Fruit fly (Drosophila melanogaster) whole organism, adult: ENCODE results near the gene Gos28.

Source experiments
- CG12768 ChIP-seq: fragments of 200-800 bp; sonication (Bioruptor generic); optimal IDR thresholded peaks from 2 replicates; lab custom pipeline; 2017; ENCODE audit warnings: missing biosample characterization, missing genetic modification characterization, mild to moderate bottlenecking, moderate library complexity, missing genetic modification reagents
- CG1620 ChIP-seq: fragments of 200-800 bp; sonication (Bioruptor generic); optimal IDR thresholded peaks from 2 replicates; lab custom pipeline; 2016; ENCODE audit warnings: missing biosample characterization, missing genetic modification characterization
- CG33017 ChIP-seq: fragments of 200-800 bp; sonication (Bioruptor generic); optimal IDR thresholded peaks from 2 replicates; lab custom pipeline; 2018; ENCODE audit warnings: missing biosample characterization, mild to moderate bottlenecking, missing genetic modification characterization, moderate library complexity
- CG5204 ChIP-seq: fragments of 200-800 bp; sonication (Bioruptor generic); optimal IDR thresholded peaks from 2 replicates; lab custom pipeline; 2016; ENCODE audit warnings: missing biosample characterization, missing genetic modification characterization
- CG7045 ChIP-seq: fragments of 200-800 bp; sonication (Bioruptor generic); optimal IDR thresholded peaks from 2 replicates; lab custom pipeline; 2017; ENCODE audit warnings: missing biosample characterization, mild to moderate bottlenecking, missing genetic modification characterization
- Crg-1 ChIP-seq: fragments of 200-800 bp; sonication (Bioruptor generic); optimal IDR thresholded peaks from 2 replicates; lab custom pipeline; 2016; ENCODE audit warnings: missing biosample characterization, missing genetic modification characterization
- Hr96 ChIP-seq: fragments of 200-800 bp; sonication (Bioruptor generic); optimal IDR thresholded peaks from 2 replicates; lab custom pipeline; 2016; ENCODE audit warnings: missing biosample characterization, missing genetic modification characterization
- bab1 ChIP-seq: fragments of 200-800 bp; sonication (Bioruptor generic); optimal IDR thresholded peaks from 3 replicates; lab custom pipeline; 2019; ENCODE audit warnings: missing biosample characterization, mild to moderate bottlenecking, missing genetic modification characterization, moderate library complexity
- kay ChIP-seq: fragments of 200-800 bp; sonication (Bioruptor generic); peaks from one replicate; lab custom pipeline; 2016; ENCODE audit warnings: missing biosample characterization, missing genetic modification characterization, borderline replicate concordance
- ovo ChIP-seq: fragments of 200-800 bp; sonication (Bioruptor generic); optimal IDR thresholded peaks from 2 replicates; lab custom pipeline; 2016; ENCODE audit warnings: missing biosample characterization, missing genetic modification characterization
- pad ChIP-seq: fragments of 200-800 bp; sonication (Bioruptor generic); optimal IDR thresholded peaks from 3 replicates; lab custom pipeline; 2017; ENCODE audit warnings: missing biosample characterization, missing genetic modification characterization, mild to moderate bottlenecking, moderate library complexity, missing genetic modification reagents
- toe ChIP-seq: fragments of 200-800 bp; sonication (Bioruptor generic); optimal IDR thresholded peaks from 2 replicates; lab custom pipeline; 2016; ENCODE audit warnings: missing biosample characterization, missing genetic modification characterization

DNA sequence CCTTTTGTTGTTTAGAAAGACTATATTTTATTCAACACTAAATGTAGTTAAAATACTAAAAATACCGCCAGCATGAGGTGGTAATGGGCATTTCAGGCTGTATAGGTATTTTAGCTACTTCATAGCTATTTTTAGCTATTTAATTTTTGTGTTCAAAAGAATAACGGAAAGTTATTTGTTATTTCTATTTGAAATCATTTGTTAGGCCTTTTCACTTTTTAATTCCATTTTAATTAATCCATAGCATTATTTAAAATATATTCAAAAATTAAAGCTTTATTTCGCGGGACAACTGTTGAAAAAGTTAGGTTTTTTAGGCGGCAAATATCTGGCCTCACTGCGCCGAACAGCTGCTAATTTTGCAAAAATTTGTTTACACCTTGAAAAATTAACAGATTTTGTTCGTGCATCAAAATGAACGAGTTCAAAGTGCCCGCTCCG lies 14.0 kb downstream of the Gos28 start, which contains the start of the genes dind and CG7706:
- no peak for TF ChIP-seq CG5204 (GFP tag; lab: Kevin White, UChicago)
- no peak for TF ChIP-seq kay (GFP tag; lab: Kevin White, UChicago)
- TF ChIP-seq Hr96 (GFP tag; lab: Kevin White, UChicago), result no peak
- TF ChIP-seq ovo (GFP tag; lab: Kevin White, UChicago), result no peak
- TF ChIP-seq CG1620 (GFP tag; lab: Kevin White, UChicago), result no peak
- no peak for TF ChIP-seq Crg-1
- no peak for TF ChIP-seq CG12768 (GFP tag; lab: Kevin White, UChicago)
- no peak for TF ChIP-seq CG7045 (GFP tag; lab: Kevin White, UChicago)
- no peak for TF ChIP-seq bab1 (GFP tag; lab: Kevin White, UChicago)
- TF ChIP-seq toe (GFP tag; lab: Kevin White, UChicago), result peak; percentile 12
- TF ChIP-seq CG33017 (tag; lab: Kevin White, UChicago), result no peak
- TF ChIP-seq pad (GFP tag; lab: Kevin White, UChicago), result no peak
